Worm (Caenorhabditis elegans): ENCODE data around the gene srg-69.

ce11 chrII:5353642-5354041 lies 1.8 kb upstream of the srg-69 start:
- TF ChIP-seq ztf-23 (GFP tag; IDR thresholded peaks at IDR 0.05), result no peak
- TF ChIP-seq ref-1 (GFP tag; conservative IDR thresholded peaks at IDR 0.05), result no peak
- TF ChIP-seq T22C8.4 (GFP tag; IDR thresholded peaks at IDR 0.05), result no peak
- no peak for TF ChIP-seq klf-2 (GFP tag; conservative IDR thresholded peaks at IDR 0.05)
- no peak for TF ChIP-seq ztf-29 (GFP tag; IDR thresholded peaks at IDR 0.05)

All from whole organism, midembryonic.